Worm (Caenorhabditis elegans): ENCODE results near the gene Y39A3B.1.

Gene Y39A3B.1

DNA sequence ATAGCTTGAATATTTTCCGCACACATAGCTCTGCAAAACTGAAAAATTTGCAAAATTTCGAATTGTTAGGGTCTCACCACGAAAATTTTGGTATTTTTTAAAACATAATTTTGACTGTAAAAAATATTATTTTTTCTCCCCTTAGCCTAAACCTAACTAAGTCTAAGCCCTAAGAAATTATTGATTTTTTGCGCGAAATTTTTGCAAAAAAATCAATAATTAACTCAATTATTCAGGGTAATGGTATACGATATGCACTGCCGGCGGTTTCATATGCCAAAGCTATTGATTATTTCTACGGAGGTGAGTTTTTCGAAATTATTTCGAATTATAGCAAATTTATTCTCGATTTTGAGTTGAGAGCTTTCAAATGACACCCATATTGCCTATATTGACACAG lies 4.6 kb upstream of the Y39A3B.1 start:
- TF ChIP-seq lin-39 (tag; optimal IDR thresholded peaks at IDR 0.05): no peak
- no peak for TF ChIP-seq fkh-10 (GFP tag; optimal IDR thresholded peaks at IDR 0.05)
- TF ChIP-seq nhr-23 (tag; optimal IDR thresholded peaks at IDR 0.05): no peak
- no peak for TF ChIP-seq ceh-82 (tag; optimal IDR thresholded peaks at IDR 0.05)
- no peak for TF ChIP-seq ceh-16 (tag; optimal IDR thresholded peaks at IDR 0.05)
- TF ChIP-seq ceh-28 (tag; optimal IDR thresholded peaks at IDR 0.05): peak; percentile 72

DNA sequence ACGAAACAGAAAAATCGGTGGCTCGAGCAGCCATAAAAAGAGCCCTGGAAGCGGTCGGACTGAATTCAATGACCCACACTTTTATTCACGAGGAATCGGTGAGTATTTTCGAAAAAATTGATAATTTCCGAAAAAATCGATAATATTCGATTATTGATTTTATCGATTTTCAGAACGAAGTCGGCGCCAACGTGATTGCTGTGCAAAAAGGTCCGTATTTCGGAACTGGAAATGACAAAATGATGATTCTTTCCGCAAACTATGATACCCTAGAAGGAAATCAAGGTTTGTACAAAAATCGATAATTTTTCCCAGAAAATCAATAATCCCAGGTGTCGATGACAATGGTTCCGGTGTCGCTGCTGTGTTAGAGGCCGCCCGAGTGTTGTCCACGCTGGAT lies 1.1 kb downstream of the Y39A3B.1 start:
- TF ChIP-seq hmg-11 (tag; optimal IDR thresholded peaks at IDR 0.05): no peak
- TF ChIP-seq ceh-28 (tag; optimal IDR thresholded peaks at IDR 0.05): peak; percentile 80

DNA sequence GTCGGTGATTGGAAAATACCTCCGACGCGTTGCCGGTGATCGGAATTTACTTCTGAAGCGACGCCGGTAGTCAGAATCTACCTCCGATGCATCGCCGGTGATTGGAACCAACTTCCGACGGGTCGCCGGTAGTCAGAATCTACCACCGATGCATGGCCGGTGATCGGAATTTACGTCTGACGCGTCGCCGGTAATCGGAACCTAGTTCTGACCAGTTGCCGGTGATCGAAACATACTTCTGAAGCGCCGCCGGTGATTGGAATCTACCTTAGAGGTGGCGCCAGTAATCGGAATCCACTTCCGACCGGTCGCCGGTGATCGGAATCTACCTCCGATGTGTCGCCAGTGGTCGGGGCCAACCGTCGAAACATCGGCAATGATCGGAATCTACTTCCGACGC lies 2.5 kb downstream of the Y39A3B.1 start:
- no peak for TF ChIP-seq tbx-2 (tag; optimal IDR thresholded peaks at IDR 0.05)
- no peak for TF ChIP-seq ztf-11 (tag; optimal IDR thresholded peaks at IDR 0.05)
- TF ChIP-seq unc-62 (GFP tag; optimal IDR thresholded peaks at IDR 0.05): no peak
- no peak for TF ChIP-seq ZK546.5 (tag; optimal IDR thresholded peaks at IDR 0.05)
- no peak for TF ChIP-seq jun-1 (tag; optimal IDR thresholded peaks at IDR 0.05)
- TF ChIP-seq nhr-67 (tag; optimal IDR thresholded peaks at IDR 0.05): no peak
- TF ChIP-seq ceh-9 (tag; optimal IDR thresholded peaks at IDR 0.05): no peak
- TF ChIP-seq nhr-11 (tag; optimal IDR thresholded peaks at IDR 0.05): no peak
- TF ChIP-seq fos-1 (tag; optimal IDR thresholded peaks at IDR 0.05): no peak
- TF ChIP-seq elt-2 (tag; optimal IDR thresholded peaks at IDR 0.05): no peak
- no peak for TF ChIP-seq ama-1 (optimal IDR thresholded peaks at IDR 0.05)
- no peak for TF ChIP-seq eor-1 (tag; optimal IDR thresholded peaks at IDR 0.05)
- no peak for TF ChIP-seq mml-1 (tag; optimal IDR thresholded peaks at IDR 0.05)
- no peak for TF ChIP-seq ceh-82 (tag; optimal IDR thresholded peaks at IDR 0.05)
- TF ChIP-seq lsy-12 (tag; optimal IDR thresholded peaks at IDR 0.05): no peak
- no peak for TF ChIP-seq R02D3.7 (tag; optimal IDR thresholded peaks at IDR 0.05)
- TF ChIP-seq snpc-4 (tag; optimal IDR thresholded peaks at IDR 0.05): no peak
- no peak for TF ChIP-seq nhr-25 (tag; optimal IDR thresholded peaks at IDR 0.05)

DNA sequence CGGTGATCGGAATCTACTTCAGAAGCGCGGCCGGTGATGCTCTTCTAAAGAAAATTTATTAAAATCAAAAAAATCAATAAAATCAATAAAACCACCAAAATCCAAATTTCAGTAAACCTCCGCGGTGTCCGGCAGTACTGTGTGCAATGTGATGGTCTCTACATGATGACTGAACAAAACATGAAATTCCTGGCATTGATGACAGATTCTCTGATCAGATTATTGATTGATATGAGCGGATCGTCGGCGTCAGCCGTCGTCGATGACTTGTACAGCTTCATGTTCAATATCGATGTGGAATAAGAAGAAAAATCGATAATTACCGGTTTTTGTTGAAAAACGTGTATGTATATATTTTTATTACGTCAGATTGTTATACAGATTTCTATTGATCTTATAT lies 3.1 kb downstream of the Y39A3B.1 start:
- TF ChIP-seq zag-1 (tag; optimal IDR thresholded peaks at IDR 0.05) (no peak), ceh-28 (tag; optimal IDR thresholded peaks at IDR 0.05) (peak; percentile 43)

DNA sequence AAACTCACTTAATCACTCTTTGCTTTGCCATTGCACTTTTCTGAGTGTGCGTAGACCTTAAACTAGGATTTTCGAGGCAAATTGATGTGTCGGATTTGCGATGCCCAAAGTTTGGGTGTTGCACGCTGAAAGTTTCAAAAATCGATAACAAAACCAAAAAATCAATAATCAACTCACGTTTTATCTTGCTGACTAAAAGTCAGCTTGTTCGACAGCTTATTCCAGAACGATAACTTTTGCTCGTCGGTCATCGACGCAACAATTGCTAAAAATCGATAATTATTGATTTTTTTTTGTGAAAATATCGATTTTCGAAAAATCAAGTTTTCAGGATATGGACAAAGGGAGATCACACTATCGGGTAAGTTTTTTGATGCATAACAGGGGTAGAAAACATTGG lies 6.7 kb downstream of the Y39A3B.1 start:
- TF ChIP-seq fkh-10 (GFP tag; optimal IDR thresholded peaks at IDR 0.05) (no peak), jun-1 (tag; optimal IDR thresholded peaks at IDR 0.05) (no peak), ceh-28 (tag; optimal IDR thresholded peaks at IDR 0.05) (peak; percentile 75), nhr-77 (tag; optimal IDR thresholded peaks at IDR 0.05) (no peak), elt-1 (tag; optimal IDR thresholded peaks at IDR 0.05) (no peak)

DNA sequence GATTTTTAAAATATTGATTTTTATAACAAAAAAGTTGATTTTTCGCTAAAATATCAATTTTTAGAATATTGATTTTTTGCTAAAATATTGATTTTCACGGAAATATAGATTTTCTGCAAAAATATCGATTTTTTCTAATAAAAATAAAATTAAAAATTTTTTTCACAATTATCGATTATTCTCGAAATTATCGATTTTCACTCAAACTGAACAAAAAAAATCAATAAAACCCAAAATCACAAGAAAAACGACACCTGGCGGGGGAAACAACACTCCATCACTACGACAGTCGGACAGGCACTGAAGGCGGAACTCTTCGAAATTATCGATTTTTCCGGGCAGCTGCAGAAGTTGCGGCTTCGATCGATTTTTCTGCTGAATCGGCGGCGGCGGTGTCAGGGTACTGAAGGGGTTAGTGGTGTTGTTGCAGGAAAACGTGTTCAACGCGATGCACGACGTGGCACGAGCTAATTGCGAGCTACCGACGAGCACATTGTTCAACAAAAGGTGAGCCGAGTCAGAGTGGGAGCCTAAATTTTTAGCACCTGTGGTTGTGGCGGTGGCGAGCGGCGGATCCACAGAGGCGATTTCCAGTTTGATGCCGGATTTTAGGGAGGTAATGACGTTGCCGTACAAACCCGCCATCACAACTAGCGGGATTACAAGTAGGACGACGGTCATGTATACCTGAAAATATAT lies 7.5 kb downstream of the Y39A3B.1 start:
- TF ChIP-seq elt-1 (tag; optimal IDR thresholded peaks at IDR 0.05) (no peak), ceh-28 (tag; optimal IDR thresholded peaks at IDR 0.05) (peak; percentile 91)

DNA sequence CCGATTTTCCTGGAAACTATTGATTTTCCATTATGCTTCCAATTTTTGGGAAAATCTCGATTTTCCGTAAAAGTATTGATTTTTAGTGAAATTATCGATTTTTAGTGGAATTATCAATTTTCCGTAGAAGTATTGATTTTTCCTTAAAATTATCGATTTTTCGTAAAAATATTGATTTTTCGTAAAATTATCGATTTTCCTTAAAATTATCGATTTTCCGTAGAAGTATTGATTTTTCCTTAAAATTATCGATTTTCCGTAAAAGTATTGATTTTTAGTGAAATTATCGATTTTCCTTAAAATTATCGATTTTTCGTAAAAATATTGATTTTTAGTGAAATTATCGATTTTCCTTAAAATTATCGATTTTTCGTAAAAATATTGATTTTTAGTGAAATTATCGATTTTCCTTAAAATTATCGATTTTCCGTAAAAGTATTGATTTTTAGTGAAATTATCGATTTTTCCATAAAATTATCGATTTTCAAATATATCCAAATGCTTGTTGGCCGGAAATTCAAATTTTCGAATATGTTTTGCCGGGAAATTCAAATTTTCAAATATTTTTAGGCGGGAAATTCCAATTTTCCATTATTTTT lies 8.1 kb downstream of the Y39A3B.1 start:
- TF ChIP-seq ceh-28 (tag; optimal IDR thresholded peaks at IDR 0.05): peak; percentile 99

DNA sequence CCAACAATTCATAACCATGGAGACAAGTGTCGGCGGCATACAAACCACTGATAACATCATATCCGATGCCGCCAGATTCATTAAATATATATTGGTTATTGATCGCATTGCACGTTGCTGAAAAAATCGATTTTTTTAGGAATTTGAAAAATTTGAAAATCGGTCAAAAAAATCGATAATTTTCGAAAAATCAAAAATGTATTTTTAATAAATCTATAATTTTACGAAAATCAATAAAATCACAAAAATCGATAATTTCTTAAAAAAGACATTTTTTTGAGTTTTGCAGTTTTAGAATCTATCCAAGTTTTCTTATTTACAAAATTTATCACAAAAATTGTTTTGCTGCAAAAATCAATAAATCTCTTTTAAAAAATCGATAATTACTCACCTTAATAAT lies 9.7 kb downstream of the Y39A3B.1 start:
- no peak for TF ChIP-seq nhr-28 (tag; optimal IDR thresholded peaks at IDR 0.05)
- no peak for TF ChIP-seq nhr-23 (tag; optimal IDR thresholded peaks at IDR 0.05)
- peak; percentile 92 for TF ChIP-seq ceh-28 (tag; optimal IDR thresholded peaks at IDR 0.05)
- TF ChIP-seq daf-12 (tag; optimal IDR thresholded peaks at IDR 0.05): no peak
- no peak for TF ChIP-seq unc-39 (tag; optimal IDR thresholded peaks at IDR 0.05)
